Fruit fly (Drosophila melanogaster) Kc167 (cell line): ENCODE data around the gene Larp4B.

Experiments used
- Myc ChIP-seq: fragments of >200 bp; optimal IDR thresholded peaks from 2 replicates; lab custom pipeline; 2017; ENCODE audit warnings: missing external identifiers
- ttk ChIP-seq: sonication (Bioruptor generic); optimal IDR thresholded peaks from 2 replicates; lab custom pipeline; 2017; ENCODE audit warnings: missing external identifiers

- TF ChIP-seq ttk (lab: Kevin White, UChicago) (no peak), Myc (lab: Kevin White, UChicago) (no peak)
These were observed 45.2 kb upstream of the Larp4B start for dm6 chr3L:3179474-3179873.
